Worm (Caenorhabditis elegans) whole organism, L1 larva: ENCODE measurements around the gene AH9.1.

Source experiments
- ama-1 ChIP-seq: fragments of 150-350 bp; optimal IDR thresholded peaks from 2 replicates; lab custom pipeline; 2014
- fos-1 ChIP-seq: fragments of 150-350 bp; optimal IDR thresholded peaks from 2 replicates; lab custom pipeline; 2014; ENCODE audit warnings: missing biosample characterization, missing genetic modification characterization
- isw-1 ChIP-seq: fragments of 200-800 bp; sonication (Bioruptor generic); IDR thresholded peaks from 2 replicates; pipeline ENCODE4 v1.3.6; 2022; ENCODE audit warnings: missing genetic modification characterization, missing compliant biosample characterization
- jun-1 ChIP-seq: fragments of 150-350 bp; optimal IDR thresholded peaks from 2 replicates; lab custom pipeline; 2014; ENCODE audit warnings: missing biosample characterization, missing genetic modification reagents, missing genetic modification characterization
- lin-39 ChIP-seq: fragments of 150-350 bp; optimal IDR thresholded peaks from 2 replicates; lab custom pipeline; 2014; ENCODE audit warnings: missing biosample characterization, missing genetic modification reagents, missing genetic modification characterization
- nhr-85 ChIP-seq: sonication (generic microtip); peaks from one replicate; lab custom pipeline; 2016; ENCODE audit warnings: missing genetic modification characterization, inconsistent platforms, missing compliant biosample characterization
- nhr-90 ChIP-seq: sonication (generic microtip); optimal IDR thresholded peaks from 2 replicates; lab custom pipeline; 2016; ENCODE audit warnings: mild to moderate bottlenecking, missing genetic modification characterization, missing compliant biosample characterization; ENCODE audit not compliant: poor library complexity
- tbx-2 ChIP-seq: sonication (generic microtip); optimal IDR thresholded peaks from 2 replicates; lab custom pipeline; 2016; ENCODE audit warnings: missing genetic modification characterization, missing compliant biosample characterization
- unc-130 ChIP-seq: fragments of 150-350 bp; optimal IDR thresholded peaks from 2 replicates; lab custom pipeline; 2017; ENCODE audit warnings: missing biosample characterization, missing genetic modification characterization, inconsistent platforms
- ztf-4 ChIP-seq: fragments of 150-350 bp; optimal IDR thresholded peaks from 2 replicates; lab custom pipeline; 2014; ENCODE audit warnings: missing biosample characterization, missing genetic modification characterization

DNA sequence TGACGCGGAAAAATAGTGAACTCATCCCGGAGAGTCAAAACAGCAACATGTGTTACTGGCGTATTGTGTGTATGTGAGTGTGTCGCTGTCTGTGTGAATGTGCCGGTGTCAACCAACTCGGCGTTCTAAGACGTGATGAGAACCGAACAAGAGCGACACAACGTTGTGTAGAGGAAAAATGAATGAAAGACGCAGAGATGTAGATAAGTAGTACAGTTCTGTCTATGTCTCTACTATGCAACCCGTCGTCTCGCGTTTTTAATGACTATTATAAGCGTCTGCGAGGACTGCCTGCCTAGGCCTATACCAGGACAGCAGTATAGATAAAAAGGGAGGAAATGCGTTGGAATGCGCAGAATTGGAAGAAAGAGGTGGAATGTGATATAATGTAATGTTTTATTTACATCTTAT is 41.2 kb upstream of the AH9.1 start:
- no peak for TF ChIP-seq ama-1 (lab: Kevin White, UChicago)
- peak; percentile 73 for TF ChIP-seq nhr-85 (tag; lab: Kevin White, UChicago)
- no peak for TF ChIP-seq ztf-4 (tag; lab: Kevin White, UChicago)
- TF ChIP-seq nhr-90 (tag; lab: Kevin White, UChicago), result no peak
- no peak for TF ChIP-seq tbx-2 (tag; lab: Kevin White, UChicago)
- no peak for TF ChIP-seq fos-1 (tag; lab: Kevin White, UChicago)
- no peak for TF ChIP-seq jun-1
- TF ChIP-seq isw-1, result no peak
- no peak for TF ChIP-seq unc-130 (tag; lab: Kevin White, UChicago)
- no peak for TF ChIP-seq lin-39 (tag; lab: Kevin White, UChicago)
